Worm (Caenorhabditis elegans) whole organism, L4 larva: Measurements from ENCODE around the gene T19B10.2.

Source experiments
- F10B5.3 ChIP-seq: sonication (generic microtip); optimal IDR thresholded peaks from 2 replicates; lab custom pipeline; 2016; ENCODE audit warnings: mild to moderate bottlenecking, missing genetic modification characterization, missing compliant biosample characterization
- R02D3.7 ChIP-seq: fragments of 150-350 bp; sonication (generic microtip); optimal IDR thresholded peaks from 3 replicates; lab custom pipeline; 2014; ENCODE audit warnings: missing biosample characterization, missing genetic modification characterization
- T26A8.4 ChIP-seq: fragments of 200-800 bp; sonication (Bioruptor generic); IDR thresholded peaks from 2 replicates; pipeline ENCODE4 v1.3.6; 2022; ENCODE audit warnings: missing genetic modification characterization, missing compliant biosample characterization
- Y48G9A.11 ChIP-seq: fragments of 200-800 bp; sonication (Bioruptor generic); IDR thresholded peaks from 2 replicates; pipeline ENCODE4 v1.3.6; 2022; ENCODE audit warnings: missing genetic modification reagents, missing genetic modification characterization, missing compliant biosample characterization
- Y75B8A.6 ChIP-seq: fragments of 200-800 bp; sonication (Bioruptor generic); IDR thresholded peaks from 2 replicates; pipeline ENCODE4 v1.3.6; 2022; ENCODE audit warnings: missing genetic modification reagents, missing genetic modification characterization, missing compliant biosample characterization
- aha-1 ChIP-seq: fragments of 150-350 bp; peaks from one replicate; lab custom pipeline; 2014; ENCODE audit warnings: missing biosample characterization, missing genetic modification characterization
- ceh-20 ChIP-seq: fragments of 200-800 bp; sonication (Bioruptor generic); IDR thresholded peaks from 2 replicates; pipeline ENCODE4 v1.3.6; 2022; ENCODE audit warnings: missing genetic modification reagents, missing genetic modification characterization, missing compliant biosample characterization
- ctbp-1 ChIP-seq: fragments of 200-800 bp; sonication (Bioruptor generic); IDR thresholded peaks from 2 replicates; pipeline ENCODE4 v1.3.6; 2022; ENCODE audit warnings: missing genetic modification reagents, missing genetic modification characterization, missing compliant biosample characterization
- daf-16 ChIP-seq, 3 experiments: sonication (generic microtip); optimal IDR thresholded peaks; 2 replicates each; lab custom pipeline; 2016 to 2017; ENCODE audit warnings: missing genetic modification characterization in 3 of 3, missing genetic modification reagents in 3 of 3, mild to moderate bottlenecking in 2 of 3, missing compliant biosample characterization in 2 of 3, missing biosample characterization in 1 of 3, moderate library complexity in 1 of 3
- dmd-6 ChIP-seq: fragments of 200-800 bp; sonication (Bioruptor generic); IDR thresholded peaks from 2 replicates; pipeline ENCODE4 v1.3.6; 2022; ENCODE audit warnings: missing genetic modification reagents, missing genetic modification characterization, missing compliant biosample characterization
- dpl-1 ChIP-seq: fragments of 150-350 bp; optimal IDR thresholded peaks from 2 replicates; lab custom pipeline; 2014; ENCODE audit warnings: missing biosample characterization, missing genetic modification reagents, missing genetic modification characterization
- dve-1 ChIP-seq: sonication (generic microtip); optimal IDR thresholded peaks from 2 replicates; lab custom pipeline; 2017; ENCODE audit warnings: antibody characterized with exemption, mild to moderate bottlenecking, missing genetic modification characterization, missing compliant biosample characterization; ENCODE audit not compliant: insufficient read depth
- fos-1 ChIP-seq: fragments of 150-350 bp; optimal IDR thresholded peaks from 2 replicates; lab custom pipeline; 2014; ENCODE audit warnings: missing biosample characterization, missing genetic modification characterization
- hlh-11 ChIP-seq: fragments of 200-800 bp; sonication (Bioruptor generic); optimal IDR thresholded peaks from 2 replicates; lab custom pipeline; 2018; ENCODE audit warnings: mild to moderate bottlenecking, missing genetic modification characterization, missing compliant biosample characterization
- hlh-30 ChIP-seq: sonication (generic microtip); optimal IDR thresholded peaks from 2 replicates; lab custom pipeline; 2017; ENCODE audit warnings: antibody characterized with exemption, mild to moderate bottlenecking, missing genetic modification characterization, missing compliant biosample characterization; ENCODE audit not compliant: insufficient read depth
- hmg-1.1 ChIP-seq: fragments of 200-800 bp; sonication (Bioruptor generic); IDR thresholded peaks from 2 replicates; pipeline ENCODE4 v1.3.6; 2022; ENCODE audit warnings: missing genetic modification reagents, missing genetic modification characterization, missing compliant biosample characterization
- lin-38 ChIP-seq: fragments of 200-800 bp; sonication (Bioruptor generic); IDR thresholded peaks from 2 replicates; pipeline ENCODE4 v1.3.6; 2022; ENCODE audit warnings: missing genetic modification reagents, missing genetic modification characterization, missing compliant biosample characterization
- lsy-2 ChIP-seq, 2 experiments: fragments of 150-350 bp in 1 of 2; sonication (generic microtip) in 1 of 2; optimal IDR thresholded peaks; 2 replicates each; lab custom pipeline; 2014 to 2017; ENCODE audit warnings: missing biosample characterization in 2 of 2, missing genetic modification characterization in 2 of 2
- mep-1 ChIP-seq: fragments of 150-350 bp; sonication (generic microtip); optimal IDR thresholded peaks from 3 replicates; lab custom pipeline; 2014; ENCODE audit warnings: missing biosample characterization, missing genetic modification characterization
- mes-2 ChIP-seq: sonication (generic microtip); optimal IDR thresholded peaks from 2 replicates; lab custom pipeline; 2016; ENCODE audit warnings: missing genotype, mild to moderate bottlenecking, missing genetic modification characterization, missing compliant biosample characterization; ENCODE audit not compliant: poor library complexity, severe bottlenecking
- mxl-2 ChIP-seq: fragments of 200-800 bp; sonication (Bioruptor generic); conservative IDR thresholded peaks from 2 replicates; pipeline ENCODE4 v1.3.6; 2022; ENCODE audit warnings: missing genetic modification reagents, missing genetic modification characterization, missing compliant biosample characterization
- mxl-3 ChIP-seq: fragments of 200-800 bp; sonication (Bioruptor generic); optimal IDR thresholded peaks from 2 replicates; lab custom pipeline; 2018; ENCODE audit warnings: mild to moderate bottlenecking, missing genetic modification characterization, missing compliant biosample characterization
- nhr-102 ChIP-seq: sonication (generic microtip); optimal IDR thresholded peaks from 2 replicates; lab custom pipeline; 2016; ENCODE audit warnings: mild to moderate bottlenecking, missing genetic modification characterization, moderate library complexity, missing compliant biosample characterization
- nhr-28 ChIP-seq: fragments of 150-350 bp; optimal IDR thresholded peaks from 2 replicates; lab custom pipeline; 2014; ENCODE audit warnings: missing biosample characterization, missing genetic modification characterization
- nhr-42 ChIP-seq: fragments of 200-800 bp; sonication (Bioruptor generic); IDR thresholded peaks from 2 replicates; pipeline ENCODE4 v1.3.6; 2022; ENCODE audit warnings: missing genetic modification characterization, missing compliant biosample characterization
- nhr-48 ChIP-seq: sonication (generic microtip); optimal IDR thresholded peaks from 2 replicates; lab custom pipeline; 2016; ENCODE audit warnings: mild to moderate bottlenecking, missing genetic modification characterization, missing compliant biosample characterization
- nhr-77 ChIP-seq: fragments of 150-350 bp; optimal IDR thresholded peaks from 2 replicates; lab custom pipeline; 2014; ENCODE audit warnings: missing biosample characterization, missing genetic modification characterization
- php-3 ChIP-seq: fragments of 200-800 bp; sonication (Bioruptor generic); IDR thresholded peaks from 2 replicates; pipeline ENCODE4 v1.3.6; 2022; ENCODE audit warnings: missing genetic modification reagents, missing genetic modification characterization, missing compliant biosample characterization
- pqm-1 ChIP-seq: sonication (generic microtip); optimal IDR thresholded peaks from 2 replicates; lab custom pipeline; 2017; ENCODE audit warnings: missing biosample characterization, missing genetic modification characterization
- unc-39 ChIP-seq: sonication (generic microtip); optimal IDR thresholded peaks from 2 replicates; lab custom pipeline; 2017; ENCODE audit warnings: missing biosample characterization, missing genetic modification characterization
- unc-62 ChIP-seq, 3 experiments: fragments of 150-350 bp in 1 of 3; sonication (generic microtip); optimal IDR thresholded peaks in 2 of 3; peaks in 1 of 3; 1 replicate in 1 of 3; 2 replicates in 2 of 3; lab custom pipeline; 2014 to 2017; ENCODE audit warnings: missing biosample characterization in 3 of 3, missing genetic modification characterization in 3 of 3, missing genetic modification reagents in 3 of 3, missing genotype in 1 of 3
- vab-7 ChIP-seq: fragments of 200-800 bp; sonication (Bioruptor generic); IDR thresholded peaks from 2 replicates; pipeline ENCODE4 v1.3.6; 2022; ENCODE audit warnings: missing genetic modification reagents, missing genetic modification characterization, missing compliant biosample characterization
- zip-11 ChIP-seq: fragments of 200-800 bp; sonication (Bioruptor generic); IDR thresholded peaks from 2 replicates; pipeline ENCODE4 v1.3.6; 2022; ENCODE audit warnings: missing genetic modification characterization, missing compliant biosample characterization
- ztf-7 ChIP-seq: fragments of 150-350 bp; optimal IDR thresholded peaks from 2 replicates; lab custom pipeline; 2014; ENCODE audit warnings: missing biosample characterization, missing genetic modification characterization

T19B10.2 gene

ce11 chrV:11228653-11229173, 7.6 kb downstream of the T19B10.2 start, which contains the start of gene pqn-70 (continued):
- TF ChIP-seq unc-62 (GFP tag; optimal IDR thresholded peaks at IDR 0.05 in 1 of 2; lab: Kevin White, UChicago) (peak in 1 of 2 experiments; percentile 2), unc-62 (tag; optimal IDR thresholded peaks at IDR 0.05; lab: Kevin White, UChicago) (no peak), R02D3.7 (tag; lab: Kevin White, UChicago) (no peak), unc-39 (no peak), ctbp-1 (GFP tag; lab: Robert Waterston, UW) (peak; percentile 59; the same call in 1 of the 2 replicates), mep-1 (tag; lab: Kevin White, UChicago) (peak; percentile 92), zip-11 (GFP tag; lab: Robert Waterston, UW) (no peak), hlh-30 (peak; percentile 98), T26A8.4 (peak; percentile 71; the same call in 1 of the 2 replicates), hmg-1.1 (GFP tag; lab: Robert Waterston, UW) (peak; percentile 86), mes-2 (peak; percentile 87), dmd-6 (peak; percentile 76), mxl-3 (GFP tag; lab: Kevin White, UChicago) (peak; percentile 1), daf-16 (GFP tag; optimal IDR thresholded peaks at IDR 0.05; lab: Kevin White, UChicago) (no peak), daf-16 (tag; optimal IDR thresholded peaks at IDR 0.05; lab: Kevin White, UChicago) (peak; percentile 3), vab-7 (GFP tag; lab: Robert Waterston, UW) (peak; percentile 53), dpl-1 (GFP tag; lab: Kevin White, UChicago) (peak; percentile 76), Y75B8A.6 (no peak), nhr-48 (peak; percentile 60), nhr-77 (peak; percentile 59)

ce11 chrV:11231177-11231576, 10.1 kb downstream of the T19B10.2 start:
- TF ChIP-seq Y48G9A.11: no peak
- TF ChIP-seq nhr-28 (tag; lab: Kevin White, UChicago): peak; percentile 39
- 0 out of 2 replicates have a peak, but pooled peaks have one; percentile 13 for TF ChIP-seq ceh-20

- peak; percentile 83 for TF ChIP-seq aha-1
- TF ChIP-seq ztf-7 (tag; lab: Kevin White, UChicago): no peak
- no peak for TF ChIP-seq vab-7 (GFP tag; lab: Robert Waterston, UW)
- no peak for TF ChIP-seq mxl-2 (GFP tag; lab: Robert Waterston, UW)
Measured at ce11 chrV:11234350-11234749, 13.2 kb downstream of the T19B10.2 start, which contains the start of gene T19B10.5. TSS of gene T19B10.5 (plus strand) at chrV:11234650.

ce11 chrV:11235876-11236275, 14.8 kb downstream of the T19B10.2 start:
- TF ChIP-seq php-3 (peak; percentile 60; the same call in 1 of the 2 replicates), dve-1 (peak; percentile 37), mes-2 (no peak), hlh-11 (tag; lab: Kevin White, UChicago) (peak; percentile 70), lsy-2 (tag; optimal IDR thresholded peaks at IDR 0.05; lab: Kevin White, UChicago) (peak in 1 of 2 experiments; percentile 12), lin-38 (no peak), unc-62 (GFP tag; optimal IDR thresholded peaks at IDR 0.05 in 1 of 2; lab: Kevin White, UChicago) (peak in 1 of 2 experiments; percentile 88), unc-62 (tag; optimal IDR thresholded peaks at IDR 0.05; lab: Kevin White, UChicago) (no peak), fos-1 (tag; lab: Kevin White, UChicago) (no peak), F10B5.3 (tag; lab: Kevin White, UChicago) (no peak), aha-1 (peak; percentile 5), nhr-102 (tag; lab: Kevin White, UChicago) (peak; percentile 24), nhr-28 (tag; lab: Kevin White, UChicago) (peak; percentile 27), nhr-42 (GFP tag; lab: Robert Waterston, UW) (0 out of 2 replicates have a peak, but pooled peaks have one; percentile 3), nhr-48 (peak; percentile 19), pqm-1 (tag; lab: Kevin White, UChicago) (peak; percentile 91), mxl-3 (GFP tag; lab: Kevin White, UChicago) (peak; percentile 23), dmd-6 (peak; percentile 54), daf-16 (GFP tag; optimal IDR thresholded peaks at IDR 0.05; lab: Kevin White, UChicago) (no peak), daf-16 (tag; optimal IDR thresholded peaks at IDR 0.05; lab: Kevin White, UChicago) (peak; percentile 33)
